Fruit fly (Drosophila melanogaster) whole organism, prepupa: ENCODE data around the gene CG10589.
A peak's percentile ranks its signal among the peaks of the same experiment; 100 is the strongest.

ENCODE experiments used
- Blimp-1 ChIP-seq: fragments of 200-800 bp; sonication (Bioruptor generic); optimal IDR thresholded peaks from 3 replicates; lab custom pipeline; 2017; ENCODE audit warnings: missing biosample characterization, missing genetic modification characterization, mild to moderate bottlenecking, moderate library complexity, missing genetic modification reagents
- CG10631 ChIP-seq: fragments of 200-800 bp; sonication (Bioruptor generic); optimal IDR thresholded peaks from 2 replicates; lab custom pipeline; 2016; ENCODE audit warnings: missing biosample characterization, missing genetic modification characterization
- CG11294 ChIP-seq: fragments of 200-800 bp; sonication (Bioruptor generic); IDR thresholded peaks from 2 replicates; pipeline ENCODE4 v1.3.6; 2022; ENCODE audit warnings: missing biosample characterization, missing genetic modification characterization
- CG11762 ChIP-seq: fragments of 200-800 bp; sonication (Bioruptor generic); optimal IDR thresholded peaks from 3 replicates; lab custom pipeline; 2016; ENCODE audit warnings: missing biosample characterization, missing genetic modification characterization; ENCODE audit not compliant: insufficient read depth
- CG16779 ChIP-seq: fragments of 200-800 bp; sonication (Bioruptor generic); optimal IDR thresholded peaks from 3 replicates; lab custom pipeline; 2017; ENCODE audit warnings: missing biosample characterization, mild to moderate bottlenecking, missing genetic modification characterization
- CG3032 ChIP-seq: fragments of 200-800 bp; optimal IDR thresholded peaks from 2 replicates; lab custom pipeline; 2019; ENCODE audit warnings: missing biosample characterization, mild to moderate bottlenecking, missing genetic modification characterization, moderate library complexity
- CG32006 ChIP-seq: fragments of 200-800 bp; sonication (Bioruptor generic); optimal IDR thresholded peaks from 3 replicates; lab custom pipeline; 2017; ENCODE audit warnings: missing biosample characterization, mild to moderate bottlenecking, missing genetic modification characterization
- CG34406 ChIP-seq: fragments of 200-800 bp; sonication (Bioruptor generic); optimal IDR thresholded peaks from 3 replicates; lab custom pipeline; 2016; ENCODE audit warnings: missing biosample characterization, missing genetic modification characterization
- CG3919 ChIP-seq: fragments of 200-800 bp; sonication (Bioruptor generic); optimal IDR thresholded peaks from 3 replicates; lab custom pipeline; 2016; ENCODE audit warnings: missing biosample characterization, missing genetic modification characterization
- CG4318 ChIP-seq: fragments of 200-800 bp; sonication (Bioruptor generic); optimal IDR thresholded peaks from 3 replicates; lab custom pipeline; 2017; ENCODE audit warnings: missing biosample characterization, mild to moderate bottlenecking, missing genetic modification characterization
- CG6163 ChIP-seq: fragments of 200-800 bp; sonication (Bioruptor generic); IDR thresholded peaks from 3 replicates; pipeline ENCODE4 v1.3.6; 2022; ENCODE audit warnings: missing biosample characterization, missing genetic modification characterization
- CG6792 ChIP-seq: fragments of 200-800 bp; sonication (Bioruptor generic); optimal IDR thresholded peaks from 3 replicates; lab custom pipeline; 2016; ENCODE audit warnings: missing biosample characterization, missing genetic modification characterization
- CG6808 ChIP-seq: fragments of 200-800 bp; sonication (Bioruptor generic); optimal IDR thresholded peaks from 3 replicates; lab custom pipeline; 2017; ENCODE audit warnings: missing biosample characterization, missing genetic modification characterization, mild to moderate bottlenecking, moderate library complexity, missing genetic modification reagents
- CG6854 ChIP-seq: fragments of 200-800 bp; sonication (Bioruptor generic); optimal IDR thresholded peaks from 2 replicates; lab custom pipeline; 2017; ENCODE audit warnings: missing biosample characterization, mild to moderate bottlenecking, missing genetic modification characterization
- CG7368 ChIP-seq: fragments of 200-800 bp; sonication (Bioruptor generic); optimal IDR thresholded peaks from 3 replicates; lab custom pipeline; 2016; ENCODE audit warnings: missing biosample characterization, missing genetic modification characterization
- CG8119 ChIP-seq: fragments of 200-800 bp; sonication (Bioruptor generic); IDR thresholded peaks from 3 replicates; pipeline ENCODE4 v1.3.6; 2022; ENCODE audit warnings: missing biosample characterization, missing genetic modification characterization
- CG8319 ChIP-seq: fragments of 200-800 bp; sonication (Bioruptor generic); optimal IDR thresholded peaks from 3 replicates; lab custom pipeline; 2016; ENCODE audit warnings: missing biosample characterization, missing genetic modification characterization
- Eip75B ChIP-seq: fragments of 200-800 bp; sonication (Bioruptor generic); optimal IDR thresholded peaks from 3 replicates; lab custom pipeline; 2016; ENCODE audit warnings: missing biosample characterization, missing genetic modification characterization
- Eip78C ChIP-seq: fragments of 200-800 bp; sonication (Bioruptor generic); peaks from one replicate; lab custom pipeline; 2016; ENCODE audit warnings: missing biosample characterization, missing genetic modification characterization
- Ets96B ChIP-seq: fragments of 200-800 bp; optimal IDR thresholded peaks from 2 replicates; lab custom pipeline; 2019; ENCODE audit warnings: missing biosample characterization, mild to moderate bottlenecking, missing genetic modification characterization, moderate library complexity
- Gug ChIP-seq: fragments of 200-800 bp; sonication (Bioruptor generic); IDR thresholded peaks from 2 replicates; pipeline ENCODE4 v1.3.6; 2022; ENCODE audit warnings: missing biosample characterization, missing genetic modification characterization
- Hr39 ChIP-seq: fragments of 200-800 bp; sonication (Bioruptor generic); optimal IDR thresholded peaks from 2 replicates; lab custom pipeline; 2016; ENCODE audit warnings: missing biosample characterization, missing genetic modification characterization
- OdsH ChIP-seq: fragments of 200-800 bp; sonication (Bioruptor generic); optimal IDR thresholded peaks from 3 replicates; lab custom pipeline; 2016; ENCODE audit warnings: missing biosample characterization, missing genetic modification characterization
- Smox ChIP-seq: fragments of 200-800 bp; sonication (Bioruptor generic); optimal IDR thresholded peaks from 3 replicates; lab custom pipeline; 2016; ENCODE audit warnings: missing biosample characterization, missing genetic modification characterization
- Sox14 ChIP-seq: fragments of 200-800 bp; sonication (Bioruptor generic); optimal IDR thresholded peaks from 3 replicates; lab custom pipeline; 2016; ENCODE audit warnings: missing biosample characterization, missing genetic modification characterization
- Sox15 ChIP-seq: fragments of 200-800 bp; sonication (Bioruptor generic); optimal IDR thresholded peaks from 3 replicates; lab custom pipeline; 2016; ENCODE audit warnings: missing biosample characterization, missing genetic modification characterization
- achi ChIP-seq: fragments of 200-800 bp; sonication (Bioruptor generic); optimal IDR thresholded peaks from 3 replicates; lab custom pipeline; 2016; ENCODE audit warnings: missing biosample characterization, missing genetic modification characterization
- dac ChIP-seq: fragments of 200-800 bp; sonication (Bioruptor generic); optimal IDR thresholded peaks from 2 replicates; lab custom pipeline; 2017; ENCODE audit warnings: missing biosample characterization, mild to moderate bottlenecking, missing genetic modification characterization
- dsx ChIP-seq: fragments of 200-800 bp; optimal IDR thresholded peaks from 3 replicates; lab custom pipeline; 2019; ENCODE audit warnings: missing biosample characterization, mild to moderate bottlenecking, missing genetic modification characterization, moderate library complexity; ENCODE audit not compliant: poor library complexity, severe bottlenecking
- eg ChIP-seq: fragments of 200-800 bp; sonication (Bioruptor generic); IDR thresholded peaks from 3 replicates; pipeline ENCODE4 v1.3.6; 2022; ENCODE audit warnings: missing biosample characterization, missing genetic modification characterization
- fd59A ChIP-seq: fragments of 200-800 bp; sonication (Bioruptor generic); optimal IDR thresholded peaks from 2 replicates; lab custom pipeline; 2017; ENCODE audit warnings: missing biosample characterization, mild to moderate bottlenecking, missing genetic modification characterization, missing genetic modification reagents
- fd85E ChIP-seq: fragments of 200-800 bp; sonication (Bioruptor generic); optimal IDR thresholded peaks from 3 replicates; lab custom pipeline; 2016; ENCODE audit warnings: missing biosample characterization, missing genetic modification characterization
- fkh ChIP-seq: fragments of 200-800 bp; sonication (Bioruptor generic); optimal IDR thresholded peaks from 3 replicates; lab custom pipeline; 2017; ENCODE audit warnings: missing biosample characterization, mild to moderate bottlenecking, missing genetic modification characterization, moderate library complexity
- lz ChIP-seq: fragments of 200-800 bp; sonication (Bioruptor generic); optimal IDR thresholded peaks from 3 replicates; lab custom pipeline; 2016; ENCODE audit warnings: missing biosample characterization, missing genetic modification characterization
- net ChIP-seq: fragments of 200-800 bp; sonication (Bioruptor generic); optimal IDR thresholded peaks from 3 replicates; lab custom pipeline; 2016; ENCODE audit warnings: missing biosample characterization, missing genetic modification characterization
- svp ChIP-seq: fragments of 200-800 bp; sonication (Bioruptor generic); peaks from one replicate; lab custom pipeline; 2016; ENCODE audit warnings: missing biosample characterization, missing genetic modification characterization
- topi ChIP-seq: fragments of 200-800 bp; sonication (Bioruptor generic); optimal IDR thresholded peaks from 3 replicates; lab custom pipeline; 2016; ENCODE audit warnings: missing biosample characterization, missing genetic modification characterization

The CG10589 gene

DNA sequence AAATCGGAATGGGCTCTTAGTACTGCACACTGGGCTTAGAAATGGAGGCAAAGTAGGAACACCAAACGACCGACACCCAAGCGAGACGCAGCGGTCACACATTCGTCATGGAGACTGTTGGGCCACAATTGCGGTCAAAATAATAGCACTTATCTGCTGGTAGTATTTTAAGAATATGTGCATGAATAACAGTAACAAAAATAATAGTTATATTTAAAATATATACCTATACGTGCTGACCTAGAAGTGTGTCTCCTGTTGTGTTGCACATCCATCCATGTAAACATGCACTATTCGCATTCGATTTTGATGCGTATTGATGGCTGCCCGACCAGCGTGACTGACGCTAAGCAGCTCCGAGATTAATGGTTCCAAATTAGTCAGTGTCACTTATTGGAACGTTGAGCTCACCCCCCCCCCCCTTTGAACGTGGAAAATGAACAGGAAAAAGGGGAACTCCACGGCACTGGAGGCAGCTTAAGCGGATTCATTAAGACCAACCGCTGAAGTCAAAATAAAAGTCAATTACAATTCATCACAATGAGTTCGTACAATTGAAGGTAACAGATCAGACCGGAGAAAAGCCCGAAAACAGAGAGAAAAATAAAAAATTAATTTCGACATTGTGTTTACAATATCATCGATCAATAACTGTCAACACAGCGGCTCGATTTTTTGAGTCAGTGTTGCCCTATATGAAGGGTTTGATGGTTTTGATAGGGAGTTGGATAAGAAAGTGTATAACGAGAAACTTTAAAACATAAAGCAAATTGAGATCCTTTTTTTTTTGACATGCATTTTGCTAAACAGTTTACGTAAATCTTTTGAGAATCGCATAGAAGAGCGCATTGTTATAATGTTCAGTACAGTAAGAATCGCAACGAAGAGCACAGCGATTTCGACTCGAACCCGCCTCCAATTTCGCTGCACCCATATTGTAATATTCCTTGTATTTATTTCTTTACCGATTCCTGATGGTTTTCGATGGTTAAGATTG is 25.3 kb downstream of the CG10589 start (continued):
- TF ChIP-seq CG32006 (no peak), Blimp-1 (GFP tag; lab: Kevin White, UChicago) (peak; percentile 14), net (GFP tag; lab: Kevin White, UChicago) (no peak), topi (GFP tag; lab: Kevin White, UChicago) (peak; percentile 58), CG3032 (tag; lab: Kevin White, UChicago) (no peak), Eip75B (peak; percentile 18), CG3919 (GFP tag; lab: Kevin White, UChicago) (peak; percentile 47), Sox15 (GFP tag; lab: Kevin White, UChicago) (peak; percentile 56), svp (GFP tag; lab: Kevin White, UChicago) (peak; percentile 84), CG6854 (GFP tag; lab: Kevin White, UChicago) (no peak), Sox14 (GFP tag; lab: Kevin White, UChicago) (peak; percentile 35), dac (GFP tag; lab: Kevin White, UChicago) (no peak), fd59A (GFP tag; lab: Kevin White, UChicago) (no peak), Hr39 (peak; percentile 61), CG8319 (GFP tag; lab: Kevin White, UChicago) (peak; percentile 49), Gug (GFP tag; lab: Robert Waterston, UW) (peak; percentile 45), Smox (GFP tag; lab: Kevin White, UChicago) (peak; percentile 58), dsx (no peak), CG8119 (GFP tag; lab: Robert Waterston, UW) (0 out of 3 replicates have a peak, but pooled peaks have one; percentile 12), fkh (GFP tag; lab: Kevin White, UChicago) (no peak), achi (GFP tag; lab: Kevin White, UChicago) (peak; percentile 35), CG4318 (GFP tag; lab: Kevin White, UChicago) (no peak)

DNA sequence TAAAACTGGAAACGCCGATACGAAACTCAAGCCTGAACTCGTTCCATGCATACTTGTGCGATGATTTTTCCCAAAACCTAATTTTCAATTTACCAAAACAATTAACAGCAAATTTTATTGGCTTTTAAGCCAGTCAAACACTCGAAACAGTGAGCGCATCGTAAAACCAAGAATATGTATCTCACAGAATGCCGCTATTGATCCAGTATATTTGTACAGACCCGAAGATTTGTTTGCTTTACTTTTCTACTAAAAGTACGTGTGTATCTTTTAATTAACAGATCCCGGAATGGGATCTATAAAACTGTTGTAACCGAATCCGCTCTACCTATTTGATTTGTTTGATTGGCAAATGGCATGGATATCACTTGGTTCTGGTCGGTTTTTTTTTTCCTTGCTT is 26.5 kb downstream of the CG10589 start:
- no peak for TF ChIP-seq dac (GFP tag; lab: Kevin White, UChicago)
- TF ChIP-seq Eip78C: peak; percentile 67
- peak; percentile 77 for TF ChIP-seq fkh (GFP tag; lab: Kevin White, UChicago)
- no peak for TF ChIP-seq CG11762 (GFP tag; lab: Kevin White, UChicago)

DNA sequence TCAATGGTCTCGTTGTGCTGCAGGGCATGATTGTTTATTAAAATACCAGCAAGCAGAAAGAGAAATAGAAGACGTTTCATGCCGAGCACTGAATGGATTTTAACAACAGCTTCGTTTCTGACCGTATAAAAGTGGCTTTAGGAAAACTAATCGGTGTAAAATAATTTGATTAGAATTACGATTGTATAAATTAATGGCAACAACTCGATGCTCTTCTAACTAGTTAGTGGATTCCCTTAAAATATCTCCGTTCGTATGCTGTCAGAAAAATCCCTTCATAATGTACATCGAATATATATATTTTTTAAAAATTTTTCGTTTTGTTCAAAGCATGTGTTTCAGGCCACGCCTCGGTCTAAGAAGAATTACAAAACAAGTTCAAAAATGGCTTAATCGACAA is 29.0 kb downstream of the CG10589 start, which contains the start of the genes Sems and CG10588:
TSS of gene Sems (minus strand) at position 101 of the 400 bp plus-strand sequence.
TSS of gene CG10588 (plus strand) at position 285 of the 400 bp plus-strand sequence.
- TF ChIP-seq CG16779 (no peak), CG6163 (no peak), CG11762 (GFP tag; lab: Kevin White, UChicago) (no peak), CG11294 (GFP tag; lab: Robert Waterston, UW) (no peak), Hr39 (no peak), fd85E (no peak), eg (GFP tag; lab: Robert Waterston, UW) (no peak), CG6792 (GFP tag; lab: Kevin White, UChicago) (no peak), Eip78C (no peak)

DNA sequence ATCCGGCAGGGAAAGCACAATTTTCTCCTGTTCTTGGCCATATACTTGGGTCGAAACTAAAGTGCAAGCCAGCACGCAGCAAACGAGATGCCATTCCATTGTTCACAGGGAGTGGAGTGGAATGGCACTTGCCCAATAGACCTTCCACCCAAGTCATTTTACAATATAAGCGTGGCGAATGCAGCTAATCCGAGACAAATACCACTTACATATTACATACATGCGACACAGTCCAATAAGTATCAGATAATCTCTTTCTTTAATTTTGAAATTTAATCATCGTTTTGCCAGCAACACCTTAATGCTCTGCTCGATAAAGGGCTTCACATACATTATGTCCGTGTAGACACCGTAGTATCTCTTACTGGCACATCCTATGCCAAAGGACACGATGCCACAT is 33.7 kb downstream of the CG10589 start, which contains the start of gene CG11037:
TSS of gene CG11037 (minus strand) at position 101 of the 400 bp plus-strand sequence.
- TF ChIP-seq CG11762 (GFP tag; lab: Kevin White, UChicago): no peak
- TF ChIP-seq lz (GFP tag; lab: Kevin White, UChicago): no peak
- no peak for TF ChIP-seq CG10631 (GFP tag; lab: Kevin White, UChicago)
- no peak for TF ChIP-seq Blimp-1 (GFP tag; lab: Kevin White, UChicago)
- TF ChIP-seq CG7368 (GFP tag; lab: Kevin White, UChicago): no peak
- TF ChIP-seq CG6808: no peak
- no peak for TF ChIP-seq CG34406 (GFP tag; lab: Kevin White, UChicago)
- no peak for TF ChIP-seq Ets96B (tag; lab: Kevin White, UChicago)
- no peak for TF ChIP-seq OdsH (GFP tag; lab: Kevin White, UChicago)
- no peak for TF ChIP-seq Gug (GFP tag; lab: Robert Waterston, UW)
- no peak for TF ChIP-seq achi (GFP tag; lab: Kevin White, UChicago)
- TF ChIP-seq, all 60 proteins: peak for 0
